Fruit fly (Drosophila melanogaster) whole organism: ENCODE data around the gene ImpE1.

Experiments
- CG8478 ChIP-seq: fragments of >200 bp; optimal IDR thresholded peaks from 2 replicates; lab custom pipeline; 2018; ENCODE audit warnings: inconsistent platforms
- Dll ChIP-seq: fragments of >200 bp; optimal IDR thresholded peaks from 2 replicates; lab custom pipeline; 2017
- EcR ChIP-seq, 2 experiments: fragments of >200 bp; optimal IDR thresholded peaks; 2 replicates each; lab custom pipeline; 2017; ENCODE audit warnings: missing biosample characterization in 2 of 2, missing genetic modification characterization in 2 of 2, missing genetic modification reagents in 2 of 2
- psq ChIP-seq: fragments of >200 bp; optimal IDR thresholded peaks from 2 replicates; lab custom pipeline; 2017
- usp ChIP-seq: fragments of >200 bp; optimal IDR thresholded peaks from 2 replicates; lab custom pipeline; 2017; ENCODE audit warnings: missing biosample characterization, missing genetic modification characterization, mixed read lengths

- TF ChIP-seq psq = no peak
- TF ChIP-seq Dll (lab: Kevin White, UChicago) = no peak
- TF ChIP-seq EcR (GFP tag; optimal IDR thresholded peaks at IDR 0.05; lab: Kevin White, UChicago) = no peak
- no peak for TF ChIP-seq CG8478
- no peak for TF ChIP-seq usp (GFP tag; lab: Kevin White, UChicago)
Observed at dm6 chr3L:8331414-8331813, 40.8 kb upstream of the ImpE1 start.
